Worm (Caenorhabditis elegans) whole organism, mixed stage, embryonic: Measurements from ENCODE around the gene lab-2.

Source experiments
- nhr-76 ChIP-seq: sonication (generic microtip); optimal IDR thresholded peaks from 2 replicates; lab custom pipeline; 2017; ENCODE audit warnings: missing biosample characterization, missing genetic modification characterization
- pha-4 ChIP-seq: fragments of 150-350 bp; optimal IDR thresholded peaks from 2 replicates; lab custom pipeline; 2018; ENCODE audit warnings: missing biosample characterization, missing genetic modification reagents, missing genetic modification characterization
- snpc-4 ChIP-seq: fragments of 150-350 bp; optimal IDR thresholded peaks from 2 replicates; lab custom pipeline; 2014; ENCODE audit warnings: missing biosample characterization, missing genetic modification characterization
- unc-62 ChIP-seq: fragments of 150-350 bp; optimal IDR thresholded peaks from 2 replicates; lab custom pipeline; 2014; ENCODE audit warnings: missing biosample characterization, missing genetic modification reagents, missing genetic modification characterization

DNA sequence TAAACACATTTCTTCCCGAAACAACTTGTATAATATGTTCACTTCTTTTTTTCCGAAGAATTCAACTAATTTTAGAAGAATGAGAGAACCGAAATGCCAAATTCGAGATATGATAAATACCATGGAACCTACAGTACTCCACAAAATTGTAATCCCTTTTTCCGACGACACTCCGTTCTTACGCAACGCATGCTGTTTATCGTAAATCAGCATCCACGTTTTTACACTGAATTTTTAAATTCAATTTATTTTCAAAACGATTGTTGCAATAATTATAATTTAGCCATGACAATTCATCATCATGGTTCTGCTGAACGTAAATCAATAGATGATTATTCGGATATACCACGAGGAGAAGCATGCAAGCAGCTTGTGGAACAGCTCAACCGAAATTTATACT is 48.2 kb downstream of the lab-2 start, which contains the start of gene B0361.3:
- TF ChIP-seq nhr-76 (tag; lab: Kevin White, UChicago) (no peak), unc-62 (GFP tag; lab: Kevin White, UChicago) (no peak), pha-4 (no peak), snpc-4 (no peak)
